Worm (Caenorhabditis elegans) whole organism, late embryonic: Measurements from ENCODE around the gene ZK686.1.

Source experiments
- C38D4.7 ChIP-seq: fragments of 200-800 bp; sonication (Bioruptor generic); optimal IDR thresholded peaks from 2 replicates; lab custom pipeline; 2018; ENCODE audit warnings: mild to moderate bottlenecking, missing genetic modification characterization, moderate library complexity, missing compliant biosample characterization
- F13H6.1 ChIP-seq: sonication (generic microtip); optimal IDR thresholded peaks from 2 replicates; lab custom pipeline; 2016; ENCODE audit warnings: missing genetic modification characterization, missing compliant biosample characterization
- K02D7.2 ChIP-seq: sonication (generic microtip); optimal IDR thresholded peaks from 2 replicates; lab custom pipeline; 2017; ENCODE audit warnings: mild to moderate bottlenecking, missing genetic modification characterization, missing compliant biosample characterization
- T23F11.4 ChIP-seq: fragments of 200-800 bp; sonication (Bioruptor generic); optimal IDR thresholded peaks from 2 replicates; lab custom pipeline; 2018; ENCODE audit warnings: mild to moderate bottlenecking, missing genetic modification characterization, missing compliant biosample characterization
- Y22D7AL.16 ChIP-seq: sonication (generic microtip); optimal IDR thresholded peaks from 2 replicates; lab custom pipeline; 2016; ENCODE audit warnings: missing genetic modification characterization, missing compliant biosample characterization
- ama-1 ChIP-seq: fragments of 150-350 bp; optimal IDR thresholded peaks from 2 replicates; lab custom pipeline; 2014
- ceh-14 ChIP-seq: sonication (generic microtip); optimal IDR thresholded peaks from 2 replicates; lab custom pipeline; 2016; ENCODE audit warnings: missing genotype, missing genetic modification characterization, missing compliant biosample characterization
- ceh-18 ChIP-seq: sonication (generic microtip); optimal IDR thresholded peaks from 2 replicates; lab custom pipeline; 2016; ENCODE audit warnings: missing genetic modification characterization, missing compliant biosample characterization
- ceh-19 ChIP-seq: fragments of 200-800 bp; sonication (Bioruptor generic); optimal IDR thresholded peaks from 2 replicates; lab custom pipeline; 2018; ENCODE audit warnings: mild to moderate bottlenecking, missing genetic modification characterization, missing compliant biosample characterization
- ceh-24 ChIP-seq: sonication (generic microtip); optimal IDR thresholded peaks from 2 replicates; lab custom pipeline; 2016; ENCODE audit warnings: mild to moderate bottlenecking, missing genetic modification characterization, missing compliant biosample characterization
- ceh-30 ChIP-seq: fragments of 150-350 bp; optimal IDR thresholded peaks from 2 replicates; lab custom pipeline; 2014; ENCODE audit warnings: missing biosample characterization, missing genetic modification characterization
- ceh-31 ChIP-seq: sonication (generic microtip); optimal IDR thresholded peaks from 2 replicates; lab custom pipeline; 2016; ENCODE audit warnings: missing genetic modification characterization, missing compliant biosample characterization
- ceh-34 ChIP-seq: sonication (generic microtip); optimal IDR thresholded peaks from 2 replicates; lab custom pipeline; 2016; ENCODE audit warnings: mild to moderate bottlenecking, missing genetic modification characterization, missing compliant biosample characterization
- ceh-48 ChIP-seq: sonication (generic microtip); optimal IDR thresholded peaks from 2 replicates; lab custom pipeline; 2016; ENCODE audit warnings: missing genetic modification characterization, inconsistent platforms, missing compliant biosample characterization
- ceh-9 ChIP-seq: sonication (generic microtip); optimal IDR thresholded peaks from 2 replicates; lab custom pipeline; 2016; ENCODE audit warnings: mild to moderate bottlenecking, missing genetic modification characterization, inconsistent platforms, missing compliant biosample characterization
- che-1 ChIP-seq: sonication (generic microtip); optimal IDR thresholded peaks from 2 replicates; lab custom pipeline; 2016; ENCODE audit warnings: mild to moderate bottlenecking, missing genetic modification characterization, missing compliant biosample characterization
- dve-1 ChIP-seq: sonication (generic microtip); optimal IDR thresholded peaks from 2 replicates; lab custom pipeline; 2017; ENCODE audit warnings: antibody characterized with exemption, mild to moderate bottlenecking, missing genetic modification characterization, missing compliant biosample characterization
- elt-4 ChIP-seq: sonication (generic microtip); optimal IDR thresholded peaks from 2 replicates; lab custom pipeline; 2016; ENCODE audit warnings: missing genetic modification characterization, missing compliant biosample characterization
- ets-4 ChIP-seq: sonication (generic microtip); optimal IDR thresholded peaks from 2 replicates; lab custom pipeline; 2016; ENCODE audit warnings: missing genetic modification characterization, missing compliant biosample characterization
- eyg-1 ChIP-seq: sonication (generic microtip); optimal IDR thresholded peaks from 2 replicates; lab custom pipeline; 2016; ENCODE audit warnings: missing genotype, missing genetic modification characterization, missing compliant biosample characterization
- fax-1 ChIP-seq: sonication (generic microtip); optimal IDR thresholded peaks from 2 replicates; lab custom pipeline; 2016; ENCODE audit warnings: missing genotype, missing genetic modification characterization, missing compliant biosample characterization
- fkh-10 ChIP-seq: fragments of 150-350 bp; optimal IDR thresholded peaks from 2 replicates; lab custom pipeline; 2014; ENCODE audit warnings: missing biosample characterization, missing genetic modification reagents, missing genetic modification characterization
- fkh-6 ChIP-seq: sonication (generic microtip); optimal IDR thresholded peaks from 2 replicates; lab custom pipeline; 2016; ENCODE audit warnings: missing genetic modification characterization, missing compliant biosample characterization
- gmeb-2 ChIP-seq: sonication (generic microtip); optimal IDR thresholded peaks from 2 replicates; lab custom pipeline; 2016; ENCODE audit warnings: missing genetic modification characterization, inconsistent platforms, missing compliant biosample characterization
- hlh-15 ChIP-seq: sonication (generic microtip); optimal IDR thresholded peaks from 2 replicates; lab custom pipeline; 2016; ENCODE audit warnings: missing genetic modification characterization, missing compliant biosample characterization
- hlh-30 ChIP-seq: sonication (generic microtip); optimal IDR thresholded peaks from 2 replicates; lab custom pipeline; 2017; ENCODE audit warnings: antibody characterized with exemption, missing genetic modification characterization, missing compliant biosample characterization; ENCODE audit not compliant: insufficient read depth
- hlh-6 ChIP-seq: sonication (generic microtip); optimal IDR thresholded peaks from 2 replicates; lab custom pipeline; 2016; ENCODE audit warnings: missing genotype, missing genetic modification characterization, missing compliant biosample characterization
- hlh-8 ChIP-seq: sonication (generic microtip); optimal IDR thresholded peaks from 2 replicates; lab custom pipeline; 2016; ENCODE audit warnings: missing genotype, missing genetic modification characterization, missing compliant biosample characterization
- lim-6 ChIP-seq: sonication (generic microtip); optimal IDR thresholded peaks from 2 replicates; lab custom pipeline; 2016; ENCODE audit warnings: missing genetic modification characterization, missing compliant biosample characterization
- lin-11 ChIP-seq: fragments of 200-800 bp; sonication (Bioruptor generic); optimal IDR thresholded peaks from 2 replicates; lab custom pipeline; 2018; ENCODE audit warnings: mild to moderate bottlenecking, missing genetic modification characterization, missing compliant biosample characterization
- madf-2 ChIP-seq: sonication (generic microtip); optimal IDR thresholded peaks from 2 replicates; lab custom pipeline; 2017; ENCODE audit warnings: missing genetic modification characterization, missing compliant biosample characterization
- nfya-1 ChIP-seq: sonication (generic microtip); optimal IDR thresholded peaks from 2 replicates; lab custom pipeline; 2017; ENCODE audit warnings: missing genetic modification characterization, mild to moderate bottlenecking, missing compliant biosample characterization, antibody characterized with exemption, moderate library complexity
- nhr-11 ChIP-seq: fragments of 150-350 bp; optimal IDR thresholded peaks from 2 replicates; lab custom pipeline; 2014; ENCODE audit warnings: missing biosample characterization, missing genetic modification characterization
- nhr-232 ChIP-seq: sonication (generic microtip); optimal IDR thresholded peaks from 2 replicates; lab custom pipeline; 2016; ENCODE audit warnings: missing genetic modification characterization, missing compliant biosample characterization
- npax-4 ChIP-seq: sonication (generic microtip); optimal IDR thresholded peaks from 2 replicates; lab custom pipeline; 2016; ENCODE audit warnings: missing genetic modification characterization, missing compliant biosample characterization
- pag-3 ChIP-seq: sonication (generic microtip); optimal IDR thresholded peaks from 2 replicates; lab custom pipeline; 2016; ENCODE audit warnings: missing compliant biosample characterization, missing genetic modification characterization, borderline replicate concordance
- pha-4 ChIP-seq: fragments of 150-350 bp; optimal IDR thresholded peaks from 2 replicates; lab custom pipeline; 2018; ENCODE audit warnings: missing biosample characterization, missing genetic modification reagents, missing genetic modification characterization
- ref-2 ChIP-seq: sonication (generic microtip); optimal IDR thresholded peaks from 2 replicates; lab custom pipeline; 2016; ENCODE audit warnings: missing genetic modification characterization, missing compliant biosample characterization
- rnt-1 ChIP-seq: sonication (generic microtip); optimal IDR thresholded peaks from 2 replicates; lab custom pipeline; 2016; ENCODE audit warnings: missing genetic modification characterization, missing compliant biosample characterization
- sox-2 ChIP-seq: fragments of 200-800 bp; sonication (Bioruptor generic); IDR thresholded peaks from 2 replicates; pipeline ENCODE4 v1.3.6; 2022; ENCODE audit warnings: missing genetic modification reagents, missing genetic modification characterization, missing compliant biosample characterization
- sox-4 ChIP-seq: sonication (generic microtip); optimal IDR thresholded peaks from 2 replicates; lab custom pipeline; 2017; ENCODE audit warnings: mild to moderate bottlenecking, missing genetic modification characterization, inconsistent platforms, missing compliant biosample characterization
- unc-3 ChIP-seq, 2 experiments: fragments of 200-800 bp in 1 of 2; sonication (Bioruptor generic) in 1 of 2; sonication (generic microtip) in 1 of 2; conservative IDR thresholded peaks in 1 of 2; optimal IDR thresholded peaks in 1 of 2; 2 replicates each; pipeline versions ENCODE4 v1.3.6 to Lab custom; 2016 to 2022; ENCODE audit warnings: missing compliant biosample characterization in 2 of 2, missing genetic modification characterization in 2 of 2, missing genetic modification reagents in 1 of 2
- unc-42 ChIP-seq: sonication (generic microtip); optimal IDR thresholded peaks from 2 replicates; lab custom pipeline; 2016; ENCODE audit warnings: missing genotype, missing genetic modification characterization, missing compliant biosample characterization
- unc-55 ChIP-seq: sonication (generic microtip); optimal IDR thresholded peaks from 2 replicates; lab custom pipeline; 2017; ENCODE audit warnings: missing biosample characterization, missing genetic modification reagents, missing genetic modification characterization
- ztf-16 ChIP-seq: sonication (generic microtip); optimal IDR thresholded peaks from 2 replicates; lab custom pipeline; 2017; ENCODE audit warnings: missing genetic modification characterization, missing compliant biosample characterization

ZK686.1 gene

DNA sequence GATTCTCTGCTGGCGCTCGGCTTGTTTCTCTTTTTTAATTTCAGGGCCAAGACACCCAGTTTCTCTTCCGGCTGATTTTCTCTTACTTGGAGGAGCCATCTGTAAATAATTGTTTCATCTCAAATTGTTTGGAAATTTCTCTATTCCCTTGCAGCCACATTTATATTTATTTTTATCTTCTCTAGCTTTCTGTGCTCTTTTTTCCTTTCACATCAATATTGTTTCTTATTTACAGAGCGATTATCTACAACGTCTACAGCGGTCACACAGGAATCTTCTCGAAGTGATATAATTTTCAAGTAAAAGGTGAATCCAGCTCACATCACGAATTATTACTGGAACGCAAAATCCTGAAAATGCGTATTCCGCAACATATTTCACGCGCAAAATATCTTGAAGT is at the start of gene ZK686.1, which contains the start of gene ZK686.6:
ZK686.1 (plus strand) TSS at position 234 of the 400 bp plus-strand sequence.
ZK686.6 (minus strand) TSS at position 101 of the 400 bp plus-strand sequence.
- no peak for TF ChIP-seq ceh-30 (tag; lab: Kevin White, UChicago)
- TF ChIP-seq ceh-24 = no peak
- TF ChIP-seq ceh-14 (tag; lab: Kevin White, UChicago) = no peak
- no peak for TF ChIP-seq fax-1 (tag; lab: Kevin White, UChicago)
- TF ChIP-seq pha-4 (tag; lab: Kevin White, UChicago) = no peak
- no peak for TF ChIP-seq hlh-30
- no peak for TF ChIP-seq lim-6
- no peak for TF ChIP-seq npax-4
- TF ChIP-seq che-1 = no peak

DNA sequence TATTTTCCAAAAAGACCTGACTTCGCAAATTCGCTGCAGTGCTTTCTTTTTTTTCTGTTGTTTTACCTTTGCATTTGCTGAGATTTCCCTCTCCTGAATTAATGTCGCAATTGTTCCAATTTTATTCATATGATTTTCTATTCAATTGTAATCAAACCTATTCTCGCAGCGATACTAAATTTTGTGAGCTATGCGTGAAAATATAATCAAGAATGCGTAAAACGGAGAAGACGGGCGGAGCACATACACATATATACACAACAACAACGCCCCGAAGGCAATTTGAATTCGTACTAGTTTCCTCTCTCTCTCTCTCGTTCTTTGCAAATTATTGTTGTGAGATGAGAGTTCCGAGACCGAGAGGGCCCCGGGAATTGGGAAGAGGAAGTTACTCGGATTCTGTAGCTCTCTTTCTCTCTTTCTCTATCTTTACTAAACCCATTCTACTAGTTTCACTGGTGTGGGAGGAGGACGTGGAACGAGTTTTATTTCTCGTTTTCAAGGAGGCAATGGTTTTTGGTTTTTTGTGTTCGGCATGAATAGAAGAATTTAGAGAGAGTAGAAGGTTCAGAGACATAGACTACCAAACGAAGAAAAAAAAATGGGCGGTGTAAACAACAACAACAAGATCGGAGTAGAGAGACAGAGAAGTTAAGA is 49.4 kb upstream of the ZK686.1 start:
- TF ChIP-seq sox-4 (no peak), ceh-24 (no peak), hlh-8 (no peak), lin-11 (no peak), fkh-10 (peak; percentile 9), unc-3 (GFP tag; conservative IDR thresholded peaks at IDR 0.05; lab: Robert Waterston, UW) (no peak), unc-3 (tag; optimal IDR thresholded peaks at IDR 0.05; lab: Kevin White, UChicago) (peak; percentile 1), ceh-34 (tag; lab: Kevin White, UChicago) (no peak), ceh-48 (tag; lab: Kevin White, UChicago) (peak; percentile 5), ceh-31 (peak; percentile 71), ceh-19 (GFP tag; lab: Kevin White, UChicago) (no peak), eyg-1 (tag; lab: Kevin White, UChicago) (no peak), lim-6 (no peak), pag-3 (no peak), ceh-14 (tag; lab: Kevin White, UChicago) (peak; percentile 19), hlh-6 (tag; lab: Kevin White, UChicago) (no peak), C38D4.7 (no peak), npax-4 (no peak), ama-1 (lab: Kevin White, UChicago) (no peak), nhr-232 (tag; lab: Kevin White, UChicago) (no peak), ceh-9 (tag; lab: Kevin White, UChicago) (no peak), fkh-6 (tag; lab: Kevin White, UChicago) (no peak), T23F11.4 (no peak), nhr-11 (tag; lab: Kevin White, UChicago) (no peak), unc-42 (peak; percentile 98)
- TF ChIP-seq, all 69 proteins: peak for 6

DNA sequence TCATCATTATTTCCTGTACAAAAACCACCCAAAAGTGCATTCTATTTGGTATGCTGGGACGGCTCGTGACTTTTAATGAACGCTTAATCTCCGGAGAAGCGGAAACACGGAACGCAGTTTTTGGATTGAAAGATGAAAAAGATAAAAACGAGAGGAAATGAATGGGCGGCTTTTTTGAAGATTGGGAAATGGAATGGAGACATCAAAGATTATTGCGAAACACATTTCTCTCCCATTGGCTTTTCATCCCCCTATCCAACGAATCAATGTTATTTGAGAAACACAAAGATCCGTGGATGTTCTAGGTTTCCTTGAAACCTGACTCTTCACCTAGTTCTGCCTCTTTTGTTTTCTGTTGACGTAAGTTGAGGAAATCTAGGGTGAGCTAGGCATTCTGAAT is 48.5 kb upstream of the ZK686.1 start:
- TF ChIP-seq ceh-19 (GFP tag; lab: Kevin White, UChicago) = peak; percentile 31
- TF ChIP-seq ceh-34 (tag; lab: Kevin White, UChicago) = peak; percentile 50
- TF ChIP-seq che-1 = no peak
- peak; percentile 25 for TF ChIP-seq unc-42

DNA sequence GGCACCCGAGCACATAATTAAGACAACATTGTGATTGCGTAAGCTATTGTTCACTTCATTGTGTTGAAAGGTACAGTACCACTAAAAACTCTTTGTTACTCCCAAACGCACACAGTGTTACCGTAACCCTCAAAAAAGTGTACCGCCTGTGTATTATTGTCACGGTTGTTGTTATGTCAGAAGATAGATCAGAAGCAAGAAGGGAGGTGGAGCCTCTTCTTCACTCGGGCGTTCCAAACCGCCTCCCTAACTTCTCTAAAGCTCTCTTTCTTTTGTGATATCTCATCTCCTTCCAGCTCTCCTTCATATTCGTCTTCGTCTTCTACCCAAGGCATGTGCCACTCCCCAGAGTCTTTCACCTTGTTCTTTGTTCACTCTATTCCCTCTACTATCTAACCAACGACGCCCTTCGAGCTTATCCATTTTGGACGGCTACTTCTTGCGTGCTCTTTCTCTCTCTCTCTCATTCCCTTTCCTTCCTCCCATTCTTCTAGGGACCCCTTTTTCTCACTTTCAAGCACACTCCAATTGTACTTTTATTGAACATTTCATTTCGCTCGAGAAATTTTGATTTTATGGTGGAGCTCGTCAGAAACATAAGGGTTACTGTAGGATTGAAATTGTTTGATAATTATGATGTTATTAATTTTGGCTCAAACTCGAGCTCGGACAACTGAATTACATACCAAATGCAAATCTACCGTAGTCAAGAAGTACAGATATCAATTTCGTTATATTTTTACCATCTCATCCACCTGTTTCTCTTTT is 47.3 kb upstream of the ZK686.1 start:
- TF ChIP-seq sox-2 (GFP tag; lab: Robert Waterston, UW) (peak; percentile 47), elt-4 (tag; lab: Kevin White, UChicago) (no peak), che-1 (no peak), madf-2 (tag; lab: Kevin White, UChicago) (no peak), hlh-15 (tag; lab: Kevin White, UChicago) (no peak), dve-1 (tag; lab: Kevin White, UChicago) (no peak), unc-42 (peak; percentile 54), ets-4 (no peak), fkh-10 (no peak), ref-2 (no peak), T23F11.4 (no peak), ztf-16 (tag; lab: Kevin White, UChicago) (no peak), gmeb-2 (tag; lab: Kevin White, UChicago) (no peak), nhr-232 (tag; lab: Kevin White, UChicago) (no peak), hlh-30 (no peak), ceh-31 (peak; percentile 18), K02D7.2 (tag; lab: Kevin White, UChicago) (no peak), rnt-1 (tag; lab: Kevin White, UChicago) (no peak), nfya-1 (tag; lab: Kevin White, UChicago) (peak; percentile 34), unc-55 (GFP tag; lab: Kevin White, UChicago) (no peak), C38D4.7 (no peak), F13H6.1 (tag; lab: Kevin White, UChicago) (no peak), Y22D7AL.16 (tag; lab: Kevin White, UChicago) (no peak), ceh-18 (tag; lab: Kevin White, UChicago) (no peak)
